Worm (Caenorhabditis elegans): ENCODE results near the gene nucl-1.
A peak's percentile ranks its signal among the peaks of the same experiment; 100 is the strongest.

nucl-1 gene

DNA sequence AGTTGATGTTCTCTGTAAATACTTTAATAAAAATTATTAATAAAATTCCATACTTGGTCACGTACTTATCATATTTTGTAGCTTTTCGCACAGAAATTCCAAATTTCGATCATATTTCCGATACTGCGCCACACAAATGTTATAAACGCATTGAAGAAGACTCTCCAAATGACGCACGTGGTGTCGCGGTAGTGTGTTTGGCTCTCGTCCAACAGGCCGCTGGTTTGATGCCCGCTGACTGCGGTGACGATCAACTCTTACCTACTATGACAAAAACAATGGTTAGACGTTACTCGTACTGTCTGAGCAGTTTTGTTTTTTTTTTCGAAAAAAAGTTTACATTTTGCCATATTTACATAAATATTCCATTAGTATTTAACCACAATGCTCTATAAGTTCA lies 36.5 kb downstream of the nucl-1 start:
- TF ChIP-seq nhr-23 (tag; optimal IDR thresholded peaks at IDR 0.05) (peak; percentile 58), R02D3.7 (tag; optimal IDR thresholded peaks at IDR 0.05) (no peak), sea-2 (GFP tag; optimal IDR thresholded peaks at IDR 0.05) (no peak), egl-5 (tag; optimal IDR thresholded peaks at IDR 0.05) (peak; percentile 16), lin-39 (tag; optimal IDR thresholded peaks at IDR 0.05) (peak; percentile 70), elt-2 (tag; optimal IDR thresholded peaks at IDR 0.05) (peak; percentile 66), nhr-76 (tag; optimal IDR thresholded peaks at IDR 0.05) (no peak), nhr-25 (tag; optimal IDR thresholded peaks at IDR 0.05) (peak; percentile 51), ceh-82 (tag; optimal IDR thresholded peaks at IDR 0.05) (no peak), skn-1 (tag; optimal IDR thresholded peaks at IDR 0.05) (peak; percentile 35), elt-3 (tag; optimal IDR thresholded peaks at IDR 0.05) (peak in 1 of 3 experiments; percentile 72), jun-1 (tag; optimal IDR thresholded peaks at IDR 0.05) (peak; percentile 31), ama-1 (optimal IDR thresholded peaks at IDR 0.05) (no peak), ceh-28 (tag; optimal IDR thresholded peaks at IDR 0.05) (no peak), egl-27 (tag; optimal IDR thresholded peaks at IDR 0.05) (no peak), nhr-28 (tag; optimal IDR thresholded peaks at IDR 0.05) (no peak), pqm-1 (tag; optimal IDR thresholded peaks at IDR 0.05) (peak; percentile 13), lsy-12 (tag; optimal IDR thresholded peaks at IDR 0.05) (peak; percentile 48), hmg-11 (tag; optimal IDR thresholded peaks at IDR 0.05) (peak; percentile 89), nhr-43 (tag; optimal IDR thresholded peaks at IDR 0.05; ENCODE audit: poor library complexity, severe bottlenecking) (peak; percentile 57), nfya-1 (tag; optimal IDR thresholded peaks at IDR 0.05; ENCODE audit: insufficient read depth) (peak; percentile 71), mml-1 (tag; optimal IDR thresholded peaks at IDR 0.05) (no peak), fkh-10 (GFP tag; optimal IDR thresholded peaks at IDR 0.05) (no peak), aly-2 (tag; optimal IDR thresholded peaks at IDR 0.05) (no peak), tbx-2 (tag; optimal IDR thresholded peaks at IDR 0.05) (peak; percentile 22), snpc-4 (tag; optimal IDR thresholded peaks at IDR 0.05) (no peak), pha-4 (tag; optimal IDR thresholded peaks at IDR 0.05) (peak; percentile 64), ztf-4 (tag; optimal IDR thresholded peaks at IDR 0.05) (no peak), ceh-16 (tag; optimal IDR thresholded peaks at IDR 0.05) (no peak)

DNA sequence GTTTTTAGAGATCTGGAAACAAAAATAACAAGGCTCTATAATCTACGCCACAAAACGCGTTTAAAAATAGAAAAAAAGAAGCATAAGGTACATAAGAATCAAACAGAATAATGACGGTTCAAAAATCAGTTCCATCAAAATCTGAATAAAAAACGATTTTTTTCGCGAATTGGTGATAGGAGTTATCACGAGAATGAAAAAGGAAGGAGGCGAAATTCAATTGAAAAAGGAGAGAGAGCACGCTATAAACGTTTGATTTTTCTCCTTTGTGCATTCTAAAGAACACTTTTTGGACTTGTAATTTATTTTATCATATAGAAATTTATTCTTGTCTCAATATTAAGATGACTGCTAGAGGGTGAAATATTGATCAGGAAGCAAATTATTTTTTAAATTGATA lies 38.0 kb downstream of the nucl-1 start:
- TF ChIP-seq elt-2 (tag; optimal IDR thresholded peaks at IDR 0.05): peak; percentile 82
- TF ChIP-seq jun-1 (tag; optimal IDR thresholded peaks at IDR 0.05): peak; percentile 8
- peak; percentile 71 for TF ChIP-seq pqm-1 (tag; optimal IDR thresholded peaks at IDR 0.05)
- no peak for TF ChIP-seq daf-12 (tag; optimal IDR thresholded peaks at IDR 0.05)
- no peak for TF ChIP-seq ama-1 (optimal IDR thresholded peaks at IDR 0.05)

DNA sequence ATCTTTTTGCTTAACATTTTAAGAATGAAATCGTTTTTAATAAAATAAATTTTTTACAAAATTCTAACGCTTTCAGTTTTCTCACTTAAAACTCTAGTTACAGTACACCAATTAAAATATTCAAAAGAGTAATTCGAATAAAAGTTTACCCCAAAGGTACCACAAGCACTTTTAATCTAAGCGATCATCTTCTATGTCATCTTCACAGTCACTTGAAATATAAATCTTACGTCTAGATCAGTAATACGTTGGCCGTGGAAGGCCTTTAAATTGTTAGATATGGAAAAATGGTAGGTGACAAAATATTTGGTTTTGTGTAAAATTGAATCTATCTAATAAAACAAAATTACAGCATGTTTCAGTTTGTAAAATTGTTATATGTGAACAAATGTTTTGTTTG lies 42.0 kb downstream of the nucl-1 start:
- TF ChIP-seq elt-1 (tag; optimal IDR thresholded peaks at IDR 0.05) (peak; percentile 94), pqm-1 (tag; optimal IDR thresholded peaks at IDR 0.05) (no peak), nhr-23 (tag; optimal IDR thresholded peaks at IDR 0.05) (peak; percentile 34), nhr-237 (tag; optimal IDR thresholded peaks at IDR 0.05) (no peak), lin-39 (tag; optimal IDR thresholded peaks at IDR 0.05) (no peak)

DNA sequence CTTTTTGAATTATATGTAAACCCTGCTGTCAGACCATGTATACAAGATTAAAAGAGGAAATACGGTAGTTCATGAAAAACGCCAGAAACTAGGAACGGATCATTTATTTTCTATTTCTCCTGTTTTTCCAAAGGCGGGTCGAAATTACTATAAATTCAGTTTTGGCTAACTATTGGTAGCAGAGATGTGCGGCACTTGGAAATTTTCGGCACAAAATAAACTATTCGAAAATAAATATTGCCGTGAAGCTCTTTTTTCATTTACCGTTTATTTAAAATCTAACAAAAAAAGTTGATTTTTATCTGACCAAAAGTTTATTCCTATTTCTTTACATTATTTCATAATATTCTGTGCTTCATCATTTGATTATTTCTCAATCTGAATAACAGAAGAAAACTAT lies 45.2 kb downstream of the nucl-1 start, which contains the start of gene T09A12.1:
Gene T09A12.1 (plus strand): TSS at position 301 of the 400 bp plus-strand sequence.
- TF ChIP-seq lsy-12 (tag; optimal IDR thresholded peaks at IDR 0.05) (no peak), nhr-43 (tag; optimal IDR thresholded peaks at IDR 0.05; ENCODE audit: poor library complexity, severe bottlenecking) (no peak), zag-1 (tag; optimal IDR thresholded peaks at IDR 0.05) (no peak), nhr-77 (tag; optimal IDR thresholded peaks at IDR 0.05) (no peak), ztf-4 (tag; optimal IDR thresholded peaks at IDR 0.05) (no peak)

DNA sequence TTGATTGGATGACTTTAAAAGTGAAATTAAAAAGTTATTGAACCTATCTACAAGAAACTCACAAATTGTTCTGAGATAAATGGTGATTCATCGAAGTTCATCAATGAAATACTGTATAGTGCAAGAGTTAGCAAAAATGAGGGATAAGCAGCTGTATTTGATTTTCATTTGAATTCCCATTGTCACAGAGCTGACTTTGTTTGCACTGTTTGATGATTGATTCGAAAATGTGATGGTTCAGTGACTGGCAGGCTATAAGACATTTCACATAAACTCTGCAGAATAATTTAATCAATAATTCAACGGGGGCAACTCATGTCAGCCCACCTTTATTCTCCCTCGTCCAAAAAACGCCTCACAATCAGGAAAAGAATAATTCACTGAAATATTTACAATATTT lies 45.7 kb downstream of the nucl-1 start, which contains the start of gene T09A12.8:
Gene T09A12.8 (minus strand): TSS at position 101 of the 400 bp plus-strand sequence.
- TF ChIP-seq jun-1 (tag; optimal IDR thresholded peaks at IDR 0.05) (no peak), eor-1 (tag; optimal IDR thresholded peaks at IDR 0.05) (no peak), mdl-1 (tag; optimal IDR thresholded peaks at IDR 0.05) (no peak), fkh-2 (tag; optimal IDR thresholded peaks at IDR 0.05) (no peak), tbx-2 (tag; optimal IDR thresholded peaks at IDR 0.05) (no peak), ceh-28 (tag; optimal IDR thresholded peaks at IDR 0.05) (no peak)

Measured in whole organism, L3 larva.